Fruit fly (Drosophila melanogaster): Measurements from ENCODE around the gene AhcyL1.
A peak's percentile ranks its signal among the peaks of the same experiment; 100 is the strongest.

dm6 chr3L:2765013-2765738 is 6.9 kb downstream of the AhcyL1 start:
- TF ChIP-seq CG11617 (GFP tag; optimal IDR thresholded peaks at IDR 0.05) = no peak
- TF ChIP-seq kay (GFP tag; ENCODE audit: borderline replicate concordance) = peak; percentile 94
- no peak for TF ChIP-seq Mnt (GFP tag; optimal IDR thresholded peaks at IDR 0.05)
- TF ChIP-seq pad (GFP tag; optimal IDR thresholded peaks at IDR 0.05) = no peak
- no peak for TF ChIP-seq CG7045 (GFP tag; optimal IDR thresholded peaks at IDR 0.05)
- TF ChIP-seq toe (GFP tag; optimal IDR thresholded peaks at IDR 0.05) = no peak
- no peak for TF ChIP-seq cic (GFP tag; optimal IDR thresholded peaks at IDR 0.05)
- no peak for TF ChIP-seq Clk (GFP tag; optimal IDR thresholded peaks at IDR 0.05)
